Fruit fly (Drosophila melanogaster) S2 (cell line): ENCODE results near the gene tgy.

ENCODE experiments used
- CG8478 ChIP-seq: fragments of >200 bp; optimal IDR thresholded peaks from 2 replicates; lab custom pipeline; 2018
- CTCF ChIP-seq, 2 experiments: fragments of >200 bp; optimal IDR thresholded peaks; 2 replicates each; lab custom pipeline; 2018

DNA sequence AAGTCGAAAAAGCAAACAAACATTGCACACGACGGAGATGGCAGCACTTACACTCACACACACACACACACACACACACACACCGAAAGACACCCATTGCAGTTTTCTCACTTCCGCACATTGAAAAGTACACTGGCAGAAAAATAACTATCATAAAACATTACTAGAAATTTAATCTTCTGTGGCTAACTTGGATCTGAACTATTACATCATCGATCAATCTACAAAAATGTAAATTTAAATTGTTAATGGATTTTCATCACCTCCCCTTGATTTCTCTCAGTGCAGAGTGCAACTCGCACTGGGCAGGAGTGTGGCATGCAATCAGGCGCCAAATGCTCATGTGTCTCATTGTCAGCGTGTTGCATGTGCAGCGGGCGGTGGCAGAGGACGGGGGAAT, 6.7 kb downstream of the tgy start:
- TF ChIP-seq CG8478 (lab: Kevin White, UChicago), result no peak
- no peak for TF ChIP-seq CTCF (optimal IDR thresholded peaks at IDR 0.05; lab: Kevin White, UChicago)
